Fruit fly (Drosophila melanogaster): ENCODE data around the gene CG3847.
A peak's percentile ranks its signal among the peaks of the same experiment; 100 is the strongest.

CG3847 gene

dm6 chrX:6366357-6366691 is 19.4 kb downstream of the CG3847 start (continued):
- no peak for TF ChIP-seq CG42726 (GFP tag; IDR thresholded peaks at IDR 0.05; ENCODE audit: partially characterized antibody)
- peak; percentile 86 for TF ChIP-seq Optix (GFP tag; IDR thresholded peaks at IDR 0.05)
- TF ChIP-seq CkIIα-i1 (GFP tag; IDR thresholded peaks at IDR 0.05): 0 out of 2 replicates have a peak, but pooled peaks have one; percentile 42
- peak; percentile 85 for TF ChIP-seq CG17385 (GFP tag; optimal IDR thresholded peaks at IDR 0.05)
- peak; percentile 78 for TF ChIP-seq CG43689 (GFP tag; IDR thresholded peaks at IDR 0.05)
- TF ChIP-seq kah (GFP tag; optimal IDR thresholded peaks at IDR 0.05): peak; percentile 54
- TF ChIP-seq E2f2 (GFP tag; IDR thresholded peaks at IDR 0.05): peak; percentile 49; the same call in 1 of the 2 replicates
- TF ChIP-seq emc (GFP tag; optimal IDR thresholded peaks at IDR 0.05): peak; percentile 48
- peak; percentile 67 for TF ChIP-seq CG16863 (GFP tag; optimal IDR thresholded peaks at IDR 0.05)
- peak; percentile 55 for TF ChIP-seq Asciz (GFP tag; optimal IDR thresholded peaks at IDR 0.05)
- peak; percentile 89 for TF ChIP-seq zfh1 (GFP tag; IDR thresholded peaks at IDR 0.05)
- peak; percentile 2 for TF ChIP-seq pzg (GFP tag; optimal IDR thresholded peaks at IDR 0.05)
- TF ChIP-seq YL-1 (GFP tag; optimal IDR thresholded peaks at IDR 0.05): peak; percentile 14
- no peak for TF ChIP-seq gfzf (GFP tag; optimal IDR thresholded peaks at IDR 0.05)
- TF ChIP-seq sob (GFP tag; IDR thresholded peaks at IDR 0.05): peak; percentile 92
- TF ChIP-seq ssp (GFP tag; IDR thresholded peaks at IDR 0.05): peak; percentile 70
- peak; percentile 49 for TF ChIP-seq CG4282 (GFP tag; optimal IDR thresholded peaks at IDR 0.05)
- no peak for TF ChIP-seq nau (GFP tag; optimal IDR thresholded peaks at IDR 0.05)
- peak; percentile 66 for TF ChIP-seq slp2 (GFP tag; optimal IDR thresholded peaks at IDR 0.05)
- peak; percentile 82 for TF ChIP-seq Camta (GFP tag; optimal IDR thresholded peaks at IDR 0.05)
- peak; percentile 84 for TF ChIP-seq Oaz (GFP tag; IDR thresholded peaks at IDR 0.05)
- peak; percentile 52 for TF ChIP-seq CG10959 (GFP tag; IDR thresholded peaks at IDR 0.05)
- peak; percentile 78 for TF ChIP-seq sd (tag; optimal IDR thresholded peaks at IDR 0.05)
- TF ChIP-seq CG5180 (GFP tag; optimal IDR thresholded peaks at IDR 0.05): peak; percentile 50
- peak; percentile 94 for TF ChIP-seq rib (GFP tag; IDR thresholded peaks at IDR 0.05)
- peak; percentile 65 for TF ChIP-seq CG4854 (GFP tag; optimal IDR thresholded peaks at IDR 0.05)
- TF ChIP-seq pan (optimal IDR thresholded peaks at IDR 0.05): no peak
- TF ChIP-seq pan (GFP tag; optimal IDR thresholded peaks at IDR 0.05 in 1 of 2, IDR thresholded peaks at IDR 0.05 in 1 of 2): peak in 1 of 2 experiments; percentile 93
- TF ChIP-seq cad (GFP tag; optimal IDR thresholded peaks at IDR 0.05): no peak
- peak; percentile 46 for TF ChIP-seq CG2875 (GFP tag; optimal IDR thresholded peaks at IDR 0.05)
- TF ChIP-seq tx (GFP tag; optimal IDR thresholded peaks at IDR 0.05): peak; percentile 75
- TF ChIP-seq CG10147 (GFP tag; optimal IDR thresholded peaks at IDR 0.05): peak; percentile 67
- peak; percentile 80 for TF ChIP-seq CG9215 (GFP tag; IDR thresholded peaks at IDR 0.05)
- TF ChIP-seq Abd-B (GFP tag; optimal IDR thresholded peaks at IDR 0.05): peak; percentile 82
- no peak for TF ChIP-seq Bgb (GFP tag; IDR thresholded peaks at IDR 0.05; ENCODE audit: partially characterized antibody)
- peak; percentile 80 for TF ChIP-seq CG9727 (GFP tag; optimal IDR thresholded peaks at IDR 0.05)
- TF ChIP-seq schlank (tag; optimal IDR thresholded peaks at IDR 0.05): peak; percentile 89
- peak; percentile 76 for TF ChIP-seq C15 (GFP tag; IDR thresholded peaks at IDR 0.05)
- peak; percentile 69 for TF ChIP-seq ash1 (GFP tag; optimal IDR thresholded peaks at IDR 0.05)
- TF ChIP-seq CG8359 (GFP tag; optimal IDR thresholded peaks at IDR 0.05; ENCODE audit: borderline replicate concordance): no peak
- TF ChIP-seq tll (GFP tag; optimal IDR thresholded peaks at IDR 0.05): no peak
- peak; percentile 27 for TF ChIP-seq HmgD (GFP tag; optimal IDR thresholded peaks at IDR 0.05)
- TF ChIP-seq Antp (GFP tag; optimal IDR thresholded peaks at IDR 0.05): peak; percentile 89
- no peak for TF ChIP-seq usp (GFP tag; optimal IDR thresholded peaks at IDR 0.05)
- peak; percentile 94 for TF ChIP-seq CG11456 (GFP tag; IDR thresholded peaks at IDR 0.05)
- TF ChIP-seq tin (GFP tag; optimal IDR thresholded peaks at IDR 0.05): peak; percentile 81
- TF ChIP-seq CG2678 (tag; optimal IDR thresholded peaks at IDR 0.05): peak; percentile 90
- TF ChIP-seq CG1233 (GFP tag; optimal IDR thresholded peaks at IDR 0.05): peak; percentile 82
- peak; percentile 86 for TF ChIP-seq CG13424 (tag; optimal IDR thresholded peaks at IDR 0.05)
- TF ChIP-seq Tbp (GFP tag; optimal IDR thresholded peaks at IDR 0.05): no peak
- TF ChIP-seq Xrp1 (GFP tag; IDR thresholded peaks at IDR 0.05): peak; percentile 80
